Worm (Caenorhabditis elegans) whole organism, L4 larva: Measurements from ENCODE around the gene gly-1.
A peak's percentile ranks its signal among the peaks of the same experiment; 100 is the strongest.

ENCODE experiments used
- ZK337.2 ChIP-seq: fragments of 200-800 bp; sonication (Bioruptor generic); IDR thresholded peaks from 2 replicates; pipeline ENCODE4 v1.3.6; 2022; ENCODE audit warnings: missing genetic modification reagents, missing genetic modification characterization, missing compliant biosample characterization
- ceh-82 ChIP-seq: sonication (generic microtip); optimal IDR thresholded peaks from 2 replicates; lab custom pipeline; 2017; ENCODE audit warnings: missing biosample characterization, missing genetic modification characterization
- daf-19 ChIP-seq: fragments of 200-800 bp; sonication (Bioruptor generic); conservative IDR thresholded peaks from 2 replicates; pipeline ENCODE4 v1.3.6; 2022; ENCODE audit warnings: missing genetic modification characterization, missing compliant biosample characterization
- dpl-1 ChIP-seq: fragments of 150-350 bp; optimal IDR thresholded peaks from 2 replicates; lab custom pipeline; 2014; ENCODE audit warnings: missing biosample characterization, missing genetic modification reagents, missing genetic modification characterization
- duxl-1 ChIP-seq: sonication (generic microtip); optimal IDR thresholded peaks from 2 replicates; lab custom pipeline; 2016; ENCODE audit warnings: mild to moderate bottlenecking, missing genetic modification characterization, moderate library complexity, missing compliant biosample characterization; ENCODE audit not compliant: poor library complexity
- mep-1 ChIP-seq: fragments of 150-350 bp; sonication (generic microtip); optimal IDR thresholded peaks from 3 replicates; lab custom pipeline; 2014; ENCODE audit warnings: missing biosample characterization, missing genetic modification characterization
- nhr-25 ChIP-seq: sonication (generic microtip); optimal IDR thresholded peaks from 2 replicates; lab custom pipeline; 2017; ENCODE audit warnings: missing genetic modification characterization, mild to moderate bottlenecking, missing compliant biosample characterization, antibody characterized with exemption, moderate library complexity, borderline replicate concordance; ENCODE audit not compliant: insufficient read depth
- unc-130 ChIP-seq: sonication (generic microtip); optimal IDR thresholded peaks from 2 replicates; lab custom pipeline; 2016; ENCODE audit warnings: missing genetic modification reagents, missing genetic modification characterization, missing compliant biosample characterization

- TF ChIP-seq daf-19 (GFP tag; lab: Robert Waterston, UW) (no peak), duxl-1 (tag; lab: Kevin White, UChicago) (no peak), ceh-82 (tag; lab: Kevin White, UChicago) (no peak), nhr-25 (tag; lab: Kevin White, UChicago) (no peak), mep-1 (no peak), dpl-1 (peak; percentile 83), unc-130 (GFP tag; lab: Kevin White, UChicago) (peak; percentile 66), ZK337.2 (GFP tag; lab: Robert Waterston, UW) (0 out of 2 replicates have a peak, but pooled peaks have one; percentile 34)
Observed at ce11 chrII:10925804-10926570, 24.0 kb upstream of the gly-1 start, which contains the start of gene metr-1.
